Worm (Caenorhabditis elegans): ENCODE measurements around the gene pck-1.
"Not testable (repeated sequence)": the region's sequence is repeated elsewhere in the genome, so short reads cannot be mapped to it uniquely, and the experiment has no call there.

pck-1 gene

ce11 chrIII:66160-66559, at the start of gene pck-1:
TSS of gene pck-1 (minus strand) at chrIII:66260.
- TF ChIP-seq nhr-11 (tag; optimal IDR thresholded peaks at IDR 0.05) (peak; percentile 7), ces-1 (GFP tag; optimal IDR thresholded peaks at IDR 0.05) (no peak), spr-1 (tag; optimal IDR thresholded peaks at IDR 0.05) (no peak), nhr-28 (tag; optimal IDR thresholded peaks at IDR 0.05) (peak; percentile 34), dmd-6 (GFP tag; IDR thresholded peaks at IDR 0.05) (no peak), hlh-11 (tag; optimal IDR thresholded peaks at IDR 0.05) (no peak), cey-2 (tag; optimal IDR thresholded peaks at IDR 0.05; ENCODE audit: borderline replicate concordance, insufficient read depth) (no peak), nhr-77 (tag; optimal IDR thresholded peaks at IDR 0.05) (no peak), mdt-29 (GFP tag; IDR thresholded peaks at IDR 0.05) (no peak), pha-4 (GFP tag; IDR thresholded peaks at IDR 0.05) (no peak), pha-4 (tag; optimal IDR thresholded peaks at IDR 0.05) (no peak), zip-11 (GFP tag; IDR thresholded peaks at IDR 0.05) (no peak), ama-1 (optimal IDR thresholded peaks at IDR 0.05) (peak; percentile 15)

DNA sequence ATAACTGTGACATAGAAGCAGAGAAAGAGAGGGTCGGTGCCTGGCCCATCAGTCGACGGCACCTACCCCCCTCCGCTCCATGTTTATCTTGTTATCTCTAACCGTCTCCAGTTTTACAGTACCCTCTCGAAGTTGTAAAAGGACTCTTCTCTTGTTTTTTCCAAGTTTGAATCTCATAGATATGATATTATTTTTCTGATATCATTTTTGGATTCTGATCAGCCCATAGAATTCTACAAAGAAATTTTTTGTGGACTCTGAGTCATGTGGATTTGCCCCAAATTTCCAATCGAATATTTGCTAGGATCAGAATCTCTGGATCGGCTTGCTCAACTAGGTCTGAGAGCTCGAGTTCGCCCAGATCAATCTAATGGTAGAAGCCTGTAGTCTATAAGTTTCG, 48.5 kb upstream of the pck-1 start, which contains the start of gene C29F9.6:
TSS of gene C29F9.6 (plus strand) at position 301 of the 400 bp plus-strand sequence.
- TF ChIP-seq F49E8.2 (tag; optimal IDR thresholded peaks at IDR 0.05; ENCODE audit: borderline replicate concordance) (no peak), snpc-4 (tag; optimal IDR thresholded peaks at IDR 0.05) (no peak), D1046.2 (GFP tag; IDR thresholded peaks at IDR 0.05) (no peak), lir-3 (tag; optimal IDR thresholded peaks at IDR 0.05) (no peak), lsy-2 (tag; optimal IDR thresholded peaks at IDR 0.05) (no peak), ces-1 (GFP tag; optimal IDR thresholded peaks at IDR 0.05) (no peak), aha-1 (tag) (no peak)

DNA sequence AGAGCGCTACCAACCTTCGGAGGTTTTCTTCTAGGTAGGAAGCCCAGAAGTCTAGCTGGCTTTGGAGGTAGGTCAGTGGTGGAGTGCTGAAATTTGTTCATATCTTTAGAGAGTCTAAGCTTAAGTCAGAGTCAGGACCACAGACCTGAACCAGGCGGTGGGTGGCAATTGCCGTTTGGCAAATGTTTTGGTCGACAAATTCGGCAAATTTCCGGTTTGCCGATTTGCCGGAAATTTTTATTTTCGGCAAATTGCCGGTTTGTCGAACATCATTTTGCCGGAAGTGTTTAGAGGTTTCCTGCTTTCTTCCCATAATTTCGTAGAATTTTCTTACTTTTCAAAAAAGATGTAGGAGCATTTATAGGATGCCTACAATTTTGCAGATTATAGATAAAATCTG, 32.8 kb upstream of the pck-1 start, which contains the start of gene C29F9.9:
TSS of gene C29F9.9 (minus strand) at position 101 of the 400 bp plus-strand sequence.
- TF ChIP-seq aly-2 (tag; optimal IDR thresholded peaks at IDR 0.05); lin-13 (GFP tag; optimal IDR thresholded peaks at IDR 0.05); mxl-3 (GFP tag; optimal IDR thresholded peaks at IDR 0.05): not testable (repeated sequence)

- not testable (repeated sequence) for TF ChIP-seq set-16 (GFP tag; IDR thresholded peaks at IDR 0.05); egl-43 (GFP tag; IDR thresholded peaks at IDR 0.05); daf-16 (GFP tag; optimal IDR thresholded peaks at IDR 0.05); daf-16 (tag; optimal IDR thresholded peaks at IDR 0.05)
Observed at ce11 chrIII:97018-97417, 31.0 kb upstream of the pck-1 start, which contains the start of gene C29F9.8. TSS of gene C29F9.8 (minus strand) at chrIII:97118.

ce11 chrIII:96196-96595, 30.1 kb upstream of the pck-1 start:
- peak; percentile 26 for TF ChIP-seq hlh-11 (tag; optimal IDR thresholded peaks at IDR 0.05)
- TF ChIP-seq sdz-12 (GFP tag; optimal IDR thresholded peaks at IDR 0.05), result no peak
- peak; percentile 40 for TF ChIP-seq hlh-30 (tag; optimal IDR thresholded peaks at IDR 0.05; ENCODE audit: insufficient read depth)
- no peak for TF ChIP-seq saeg-2 (GFP tag; IDR thresholded peaks at IDR 0.05)
- TF ChIP-seq ZK546.5 (tag; optimal IDR thresholded peaks at IDR 0.05), result no peak
- peak in 1 of 2 experiments; percentile 16 for TF ChIP-seq lsy-2 (tag; optimal IDR thresholded peaks at IDR 0.05)
- TF ChIP-seq gei-8 (GFP tag; optimal IDR thresholded peaks at IDR 0.05), result peak; percentile 10
- peak; percentile 41 for TF ChIP-seq mes-2 (tag; optimal IDR thresholded peaks at IDR 0.05; ENCODE audit: poor library complexity, severe bottlenecking)
- TF ChIP-seq dmd-6 (GFP tag; IDR thresholded peaks at IDR 0.05), result no peak
- no peak for TF ChIP-seq dmd-9 (GFP tag; IDR thresholded peaks at IDR 0.05)
- TF ChIP-seq F49E8.2 (tag; optimal IDR thresholded peaks at IDR 0.05; ENCODE audit: borderline replicate concordance), result no peak
- TF ChIP-seq ZK337.2 (GFP tag; IDR thresholded peaks at IDR 0.05), result no peak
- TF ChIP-seq nhr-42 (GFP tag; IDR thresholded peaks at IDR 0.05), result 0 out of 2 replicates have a peak, but pooled peaks have one; percentile 29
- no peak for TF ChIP-seq nhr-77 (tag; optimal IDR thresholded peaks at IDR 0.05)
- peak; percentile 51; the same call in 1 of the 2 replicates for TF ChIP-seq hmg-1.1 (GFP tag; IDR thresholded peaks at IDR 0.05)
- peak; percentile 8 for TF ChIP-seq nhr-11 (tag; optimal IDR thresholded peaks at IDR 0.05)

All from whole organism, L4 larva.